Fruit fly (Drosophila melanogaster) whole organism, prepupa: ENCODE results near the gene brn.
A peak's percentile ranks its signal among the peaks of the same experiment; 100 is the strongest.

Experiments used
- Blimp-1 ChIP-seq: fragments of 200-800 bp; sonication (Bioruptor generic); optimal IDR thresholded peaks from 3 replicates; lab custom pipeline; 2017; ENCODE audit warnings: missing biosample characterization, missing genetic modification characterization, mild to moderate bottlenecking, moderate library complexity, missing genetic modification reagents
- CG10631 ChIP-seq: fragments of 200-800 bp; sonication (Bioruptor generic); optimal IDR thresholded peaks from 2 replicates; lab custom pipeline; 2016; ENCODE audit warnings: missing biosample characterization, missing genetic modification characterization
- CG10669 ChIP-seq: fragments of 200-800 bp; sonication (Bioruptor generic); optimal IDR thresholded peaks from 3 replicates; lab custom pipeline; 2018; ENCODE audit warnings: missing biosample characterization, mild to moderate bottlenecking, missing genetic modification characterization, moderate library complexity
- CG11294 ChIP-seq: fragments of 200-800 bp; sonication (Bioruptor generic); IDR thresholded peaks from 2 replicates; pipeline ENCODE4 v1.3.6; 2022; ENCODE audit warnings: missing biosample characterization, missing genetic modification characterization
- CG11902 ChIP-seq: fragments of 200-800 bp; sonication (Bioruptor generic); optimal IDR thresholded peaks from 3 replicates; lab custom pipeline; 2016; ENCODE audit warnings: missing biosample characterization, missing genetic modification characterization
- CG15336 ChIP-seq: fragments of 200-800 bp; sonication (Bioruptor generic); IDR thresholded peaks from 2 replicates; pipeline ENCODE4 v1.3.6; 2022; ENCODE audit warnings: missing biosample characterization, missing genetic modification characterization
- CG1621 ChIP-seq: fragments of 200-800 bp; sonication (Bioruptor generic); optimal IDR thresholded peaks from 3 replicates; lab custom pipeline; 2018; ENCODE audit warnings: missing biosample characterization, mild to moderate bottlenecking, missing genetic modification characterization
- CG16779 ChIP-seq: fragments of 200-800 bp; sonication (Bioruptor generic); optimal IDR thresholded peaks from 3 replicates; lab custom pipeline; 2017; ENCODE audit warnings: missing biosample characterization, mild to moderate bottlenecking, missing genetic modification characterization
- CG3032 ChIP-seq: fragments of 200-800 bp; optimal IDR thresholded peaks from 2 replicates; lab custom pipeline; 2019; ENCODE audit warnings: missing biosample characterization, mild to moderate bottlenecking, missing genetic modification characterization, moderate library complexity
- CG31627 ChIP-seq: fragments of 200-800 bp; sonication (Bioruptor generic); optimal IDR thresholded peaks from 3 replicates; lab custom pipeline; 2016; ENCODE audit warnings: missing biosample characterization, missing genetic modification characterization
- CG32006 ChIP-seq: fragments of 200-800 bp; sonication (Bioruptor generic); optimal IDR thresholded peaks from 3 replicates; lab custom pipeline; 2017; ENCODE audit warnings: missing biosample characterization, mild to moderate bottlenecking, missing genetic modification characterization
- CG34406 ChIP-seq: fragments of 200-800 bp; sonication (Bioruptor generic); optimal IDR thresholded peaks from 3 replicates; lab custom pipeline; 2016; ENCODE audit warnings: missing biosample characterization, missing genetic modification characterization
- CG3919 ChIP-seq: fragments of 200-800 bp; sonication (Bioruptor generic); optimal IDR thresholded peaks from 3 replicates; lab custom pipeline; 2016; ENCODE audit warnings: missing biosample characterization, missing genetic modification characterization
- CG4318 ChIP-seq: fragments of 200-800 bp; sonication (Bioruptor generic); optimal IDR thresholded peaks from 3 replicates; lab custom pipeline; 2017; ENCODE audit warnings: missing biosample characterization, mild to moderate bottlenecking, missing genetic modification characterization
- CG6163 ChIP-seq: fragments of 200-800 bp; sonication (Bioruptor generic); IDR thresholded peaks from 3 replicates; pipeline ENCODE4 v1.3.6; 2022; ENCODE audit warnings: missing biosample characterization, missing genetic modification characterization
- CG6276 ChIP-seq: fragments of 200-800 bp; sonication (Bioruptor generic); optimal IDR thresholded peaks from 2 replicates; lab custom pipeline; 2017; ENCODE audit warnings: missing biosample characterization, mild to moderate bottlenecking, missing genetic modification characterization
- CG6854 ChIP-seq: fragments of 200-800 bp; sonication (Bioruptor generic); optimal IDR thresholded peaks from 2 replicates; lab custom pipeline; 2017; ENCODE audit warnings: missing biosample characterization, mild to moderate bottlenecking, missing genetic modification characterization
- CG8119 ChIP-seq: fragments of 200-800 bp; sonication (Bioruptor generic); IDR thresholded peaks from 3 replicates; pipeline ENCODE4 v1.3.6; 2022; ENCODE audit warnings: missing biosample characterization, missing genetic modification characterization
- CG8319 ChIP-seq: fragments of 200-800 bp; sonication (Bioruptor generic); optimal IDR thresholded peaks from 3 replicates; lab custom pipeline; 2016; ENCODE audit warnings: missing biosample characterization, missing genetic modification characterization
- CG8632 ChIP-seq: fragments of 200-800 bp; sonication (Bioruptor generic); optimal IDR thresholded peaks from 3 replicates; lab custom pipeline; 2016; ENCODE audit warnings: missing biosample characterization, missing genetic modification characterization
- Eip75B ChIP-seq: fragments of 200-800 bp; sonication (Bioruptor generic); optimal IDR thresholded peaks from 3 replicates; lab custom pipeline; 2016; ENCODE audit warnings: missing biosample characterization, missing genetic modification characterization
- Eip93F ChIP-seq: fragments of 200-800 bp; sonication (Bioruptor generic); optimal IDR thresholded peaks from 2 replicates; lab custom pipeline; 2016; ENCODE audit warnings: missing biosample characterization, mild to moderate bottlenecking, missing genetic modification characterization
- Ets21C ChIP-seq: fragments of 200-800 bp; sonication (Bioruptor generic); optimal IDR thresholded peaks from 3 replicates; lab custom pipeline; 2016; ENCODE audit warnings: missing biosample characterization, missing genetic modification characterization
- Ets96B ChIP-seq: fragments of 200-800 bp; optimal IDR thresholded peaks from 2 replicates; lab custom pipeline; 2019; ENCODE audit warnings: missing biosample characterization, mild to moderate bottlenecking, missing genetic modification characterization, moderate library complexity
- Gug ChIP-seq: fragments of 200-800 bp; sonication (Bioruptor generic); IDR thresholded peaks from 2 replicates; pipeline ENCODE4 v1.3.6; 2022; ENCODE audit warnings: missing biosample characterization, missing genetic modification characterization
- Hr39 ChIP-seq: fragments of 200-800 bp; sonication (Bioruptor generic); optimal IDR thresholded peaks from 2 replicates; lab custom pipeline; 2016; ENCODE audit warnings: missing biosample characterization, missing genetic modification characterization
- Hr4 ChIP-seq: fragments of 200-800 bp; sonication (Bioruptor generic); optimal IDR thresholded peaks from 3 replicates; lab custom pipeline; 2016; ENCODE audit warnings: missing biosample characterization, missing genetic modification characterization
- Lpt ChIP-seq: fragments of 200-800 bp; sonication (Bioruptor generic); optimal IDR thresholded peaks from 3 replicates; lab custom pipeline; 2016; ENCODE audit warnings: missing biosample characterization, missing genetic modification characterization
- Met ChIP-seq: fragments of 200-800 bp; sonication (Bioruptor generic); optimal IDR thresholded peaks from 3 replicates; lab custom pipeline; 2016; ENCODE audit warnings: missing biosample characterization, missing genetic modification characterization
- OdsH ChIP-seq: fragments of 200-800 bp; sonication (Bioruptor generic); optimal IDR thresholded peaks from 3 replicates; lab custom pipeline; 2016; ENCODE audit warnings: missing biosample characterization, missing genetic modification characterization
- Smox ChIP-seq: fragments of 200-800 bp; sonication (Bioruptor generic); optimal IDR thresholded peaks from 3 replicates; lab custom pipeline; 2016; ENCODE audit warnings: missing biosample characterization, missing genetic modification characterization
- Sox102F ChIP-seq: fragments of 200-800 bp; sonication (Bioruptor generic); optimal IDR thresholded peaks from 2 replicates; lab custom pipeline; 2016; ENCODE audit warnings: missing biosample characterization, mild to moderate bottlenecking, missing genetic modification characterization
- Sox15 ChIP-seq: fragments of 200-800 bp; sonication (Bioruptor generic); optimal IDR thresholded peaks from 3 replicates; lab custom pipeline; 2016; ENCODE audit warnings: missing biosample characterization, missing genetic modification characterization
- achi ChIP-seq: fragments of 200-800 bp; sonication (Bioruptor generic); optimal IDR thresholded peaks from 3 replicates; lab custom pipeline; 2016; ENCODE audit warnings: missing biosample characterization, missing genetic modification characterization
- cyc ChIP-seq: fragments of 200-800 bp; sonication (Bioruptor generic); optimal IDR thresholded peaks from 3 replicates; lab custom pipeline; 2016; ENCODE audit warnings: missing biosample characterization, missing genetic modification characterization
- dac ChIP-seq: fragments of 200-800 bp; sonication (Bioruptor generic); optimal IDR thresholded peaks from 2 replicates; lab custom pipeline; 2017; ENCODE audit warnings: missing biosample characterization, mild to moderate bottlenecking, missing genetic modification characterization
- dsx ChIP-seq: fragments of 200-800 bp; optimal IDR thresholded peaks from 3 replicates; lab custom pipeline; 2019; ENCODE audit warnings: missing biosample characterization, mild to moderate bottlenecking, missing genetic modification characterization, moderate library complexity; ENCODE audit not compliant: poor library complexity, severe bottlenecking
- eg ChIP-seq: fragments of 200-800 bp; sonication (Bioruptor generic); IDR thresholded peaks from 3 replicates; pipeline ENCODE4 v1.3.6; 2022; ENCODE audit warnings: missing biosample characterization, missing genetic modification characterization
- esn ChIP-seq: fragments of 200-800 bp; sonication (Bioruptor generic); optimal IDR thresholded peaks from 2 replicates; lab custom pipeline; 2016; ENCODE audit warnings: missing biosample characterization, mild to moderate bottlenecking, missing genetic modification characterization, moderate library complexity
- fkh ChIP-seq: fragments of 200-800 bp; sonication (Bioruptor generic); optimal IDR thresholded peaks from 3 replicates; lab custom pipeline; 2017; ENCODE audit warnings: missing biosample characterization, mild to moderate bottlenecking, missing genetic modification characterization, moderate library complexity
- lz ChIP-seq: fragments of 200-800 bp; sonication (Bioruptor generic); optimal IDR thresholded peaks from 3 replicates; lab custom pipeline; 2016; ENCODE audit warnings: missing biosample characterization, missing genetic modification characterization
- spab ChIP-seq: fragments of 200-800 bp; sonication (Bioruptor generic); optimal IDR thresholded peaks from 2 replicates; lab custom pipeline; 2017; ENCODE audit warnings: missing biosample characterization, mild to moderate bottlenecking, missing genetic modification characterization, missing genetic modification reagents
- ss ChIP-seq, 2 experiments: fragments of 200-800 bp; sonication (Bioruptor generic); optimal IDR thresholded peaks; 2 replicates in 1 of 2; 3 replicates in 1 of 2; lab custom pipeline; 2017 to 2018; ENCODE audit warnings: mild to moderate bottlenecking in 2 of 2, missing biosample characterization in 2 of 2, missing genetic modification characterization in 2 of 2, moderate library complexity in 1 of 2
- svp ChIP-seq: fragments of 200-800 bp; sonication (Bioruptor generic); peaks from one replicate; lab custom pipeline; 2016; ENCODE audit warnings: missing biosample characterization, missing genetic modification characterization
- vri ChIP-seq: fragments of 200-800 bp; sonication (Bioruptor generic); optimal IDR thresholded peaks from 3 replicates; lab custom pipeline; 2016; ENCODE audit warnings: missing biosample characterization, mild to moderate bottlenecking, missing genetic modification characterization

brn gene

dm6 chrX:4105830-4106233 lies 1.7 kb downstream of the brn start, which contains the start of gene cib (continued):
- TF ChIP-seq dsx (GFP tag; lab: Kevin White, UChicago) (peak; percentile 52), eg (GFP tag; lab: Robert Waterston, UW) (peak; percentile 40; the same call in 2 of the 3 replicates), Lpt (GFP tag; lab: Kevin White, UChicago) (peak; percentile 39), CG3919 (peak; percentile 58), Eip75B (GFP tag; lab: Kevin White, UChicago) (peak; percentile 41), CG8632 (GFP tag; lab: Kevin White, UChicago) (no peak), esn (GFP tag; lab: Kevin White, UChicago) (peak; percentile 63), CG10631 (GFP tag; lab: Kevin White, UChicago) (no peak), cyc (GFP tag; lab: Kevin White, UChicago) (no peak), Eip93F (GFP tag; lab: Kevin White, UChicago) (no peak), Smox (GFP tag; lab: Kevin White, UChicago) (peak; percentile 8), lz (GFP tag; lab: Kevin White, UChicago) (no peak)

DNA sequence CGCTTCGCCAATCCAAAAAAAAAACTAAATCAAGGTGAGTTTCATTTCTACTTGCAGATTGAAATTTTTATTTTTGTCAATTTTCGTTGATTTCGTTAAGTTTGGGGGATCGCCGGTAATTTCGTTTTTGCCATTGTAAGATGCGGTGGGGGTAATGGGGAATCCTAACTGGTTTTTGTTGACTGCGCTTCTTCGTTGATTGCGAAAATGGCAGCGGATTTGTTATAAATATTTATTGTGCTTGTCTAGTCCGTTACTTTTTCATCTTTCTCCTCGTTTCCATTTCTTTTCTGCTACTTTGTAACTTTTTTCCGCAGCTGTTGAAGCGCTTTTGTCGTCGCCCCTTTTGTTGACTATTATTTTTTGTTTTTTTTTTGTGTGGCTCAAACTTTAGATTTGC lies 2.1 kb downstream of the brn start:
- TF ChIP-seq CG6854 (GFP tag; lab: Kevin White, UChicago) (no peak), CG16779 (tag; lab: Kevin White, UChicago) (no peak), CG15336 (GFP tag; lab: Robert Waterston, UW) (0 out of 2 replicates have a peak, but pooled peaks have one; percentile 30), CG3919 (no peak), eg (GFP tag; lab: Robert Waterston, UW) (0 out of 3 replicates have a peak, but pooled peaks have one; percentile 3), fkh (GFP tag; lab: Kevin White, UChicago) (peak; percentile 2), OdsH (no peak), Ets96B (tag; lab: Kevin White, UChicago) (no peak), Hr39 (GFP tag; lab: Kevin White, UChicago) (no peak)
- TF ChIP-seq, all 60 proteins: peak for 3

dm6 chrX:4106756-4107155 lies 2.6 kb downstream of the brn start:
- peak; percentile 67 for TF ChIP-seq lz (GFP tag; lab: Kevin White, UChicago)
- peak; percentile 49 for TF ChIP-seq dac (GFP tag; lab: Kevin White, UChicago)
- TF ChIP-seq CG11294 (GFP tag; lab: Robert Waterston, UW), result 0 out of 2 replicates have a peak, but pooled peaks have one; percentile 28
- peak; percentile 47 for TF ChIP-seq CG8319
- peak; percentile 58 for TF ChIP-seq Hr39 (GFP tag; lab: Kevin White, UChicago)
- peak; percentile 30 for TF ChIP-seq Sox102F (GFP tag; lab: Kevin White, UChicago)
- TF ChIP-seq CG34406 (GFP tag; lab: Kevin White, UChicago), result peak; percentile 56
- peak; percentile 64 for TF ChIP-seq CG10631 (GFP tag; lab: Kevin White, UChicago)
- peak; percentile 42 for TF ChIP-seq CG16779 (tag; lab: Kevin White, UChicago)
- peak; percentile 70 to 83 for TF ChIP-seq ss (GFP tag; optimal IDR thresholded peaks at IDR 0.05; lab: Kevin White, UChicago)
- peak; percentile 82 for TF ChIP-seq svp (GFP tag; lab: Kevin White, UChicago)
- TF ChIP-seq CG6276 (GFP tag; lab: Kevin White, UChicago), result no peak
- no peak for TF ChIP-seq Eip93F (GFP tag; lab: Kevin White, UChicago)
- TF ChIP-seq CG1621 (tag; lab: Kevin White, UChicago), result peak; percentile 72
- TF ChIP-seq CG6854 (GFP tag; lab: Kevin White, UChicago), result no peak
- no peak for TF ChIP-seq CG11902 (GFP tag; lab: Kevin White, UChicago)
- TF ChIP-seq CG32006, result peak; percentile 88
- peak; percentile 63 for TF ChIP-seq Eip75B (GFP tag; lab: Kevin White, UChicago)
- peak; percentile 75 for TF ChIP-seq CG3032 (tag; lab: Kevin White, UChicago)
- peak; percentile 72 for TF ChIP-seq spab
- peak; percentile 52 for TF ChIP-seq Lpt (GFP tag; lab: Kevin White, UChicago)
- peak; percentile 63 for TF ChIP-seq esn (GFP tag; lab: Kevin White, UChicago)
- no peak for TF ChIP-seq CG4318
- no peak for TF ChIP-seq vri (GFP tag; lab: Kevin White, UChicago)
- peak; percentile 51; the same call in 1 of the 2 replicates for TF ChIP-seq Gug (GFP tag; lab: Robert Waterston, UW)
- TF ChIP-seq CG3919, result peak; percentile 68
- TF ChIP-seq Ets21C (GFP tag; lab: Kevin White, UChicago), result peak; percentile 28
- peak; percentile 74 for TF ChIP-seq achi (GFP tag; lab: Kevin White, UChicago)
- peak; percentile 51 for TF ChIP-seq Sox15 (GFP tag; lab: Kevin White, UChicago)
- peak; percentile 70 for TF ChIP-seq Ets96B (tag; lab: Kevin White, UChicago)
- TF ChIP-seq fkh (GFP tag; lab: Kevin White, UChicago), result no peak
- TF ChIP-seq CG8119 (GFP tag; lab: Robert Waterston, UW), result peak; percentile 85
- peak; percentile 69 for TF ChIP-seq CG6163 (GFP tag; lab: Robert Waterston, UW)
- peak; percentile 66 for TF ChIP-seq CG31627
- TF ChIP-seq Met (GFP tag; lab: Kevin White, UChicago), result peak; percentile 63
- peak; percentile 31 for TF ChIP-seq Blimp-1 (GFP tag; lab: Kevin White, UChicago)
- TF ChIP-seq Hr4, result peak; percentile 70
- peak; percentile 78 for TF ChIP-seq CG10669 (GFP tag; lab: Kevin White, UChicago)
